Worm (Caenorhabditis elegans) whole organism, young adult: ENCODE results near the gene T23G7.3.

Experiments used
- F55B11.4 ChIP-seq: sonication (generic microtip); optimal IDR thresholded peaks from 2 replicates; lab custom pipeline; 2016; ENCODE audit warnings: missing compliant biosample characterization, missing genetic modification characterization, borderline replicate concordance; ENCODE audit not compliant: insufficient read depth
- Y56A3A.18 ChIP-seq: fragments of 200-800 bp; sonication (Bioruptor generic); IDR thresholded peaks from 2 replicates; pipeline ENCODE4 v1.3.6; 2022; ENCODE audit warnings: missing genetic modification reagents, missing genetic modification characterization, missing compliant biosample characterization
- ceh-91 ChIP-seq: fragments of 200-800 bp; sonication (Bioruptor generic); IDR thresholded peaks from 2 replicates; pipeline ENCODE4 v1.3.6; 2022; ENCODE audit warnings: missing genetic modification reagents, missing genetic modification characterization, missing compliant biosample characterization
- him-1 ChIP-seq: sonication (generic microtip); optimal IDR thresholded peaks from 2 replicates; lab custom pipeline; 2016; ENCODE audit warnings: missing genotype, missing genetic modification reagents, missing genetic modification characterization, missing compliant biosample characterization
- hmg-20 ChIP-seq: fragments of 200-800 bp; sonication (Bioruptor generic); IDR thresholded peaks from 2 replicates; pipeline ENCODE4 v1.3.6; 2022; ENCODE audit warnings: missing genetic modification reagents, missing genetic modification characterization, missing compliant biosample characterization
- ztf-3 ChIP-seq: fragments of 200-800 bp; sonication (Bioruptor generic); optimal IDR thresholded peaks from 2 replicates; lab custom pipeline; 2018; ENCODE audit warnings: mild to moderate bottlenecking, missing genetic modification characterization, missing compliant biosample characterization

- TF ChIP-seq ceh-91 (GFP tag; lab: Robert Waterston, UW), result no peak
- TF ChIP-seq Y56A3A.18 (GFP tag; lab: Robert Waterston, UW), result no peak
- no peak for TF ChIP-seq ztf-3 (GFP tag; lab: Kevin White, UChicago)
- no peak for TF ChIP-seq F55B11.4 (tag; lab: Kevin White, UChicago)
- no peak for TF ChIP-seq hmg-20
- no peak for TF ChIP-seq him-1 (tag; lab: Kevin White, UChicago)
Observed at ce11 chrII:9210076-9210475, 42.4 kb upstream of the T23G7.3 start, which contains the start of gene ZK1067.4.
